Fruit fly (Drosophila melanogaster) whole organism, embryonic: ENCODE results near the gene CG42633.

ENCODE experiments used
- Aef1 ChIP-seq: fragments of 200-800 bp; sonication (Bioruptor generic); IDR thresholded peaks from 3 replicates; pipeline ENCODE4 v1.3.6; 2022; ENCODE audit warnings: missing biosample characterization, missing genetic modification characterization
- Awh ChIP-seq: fragments of 200-800 bp; sonication (Bioruptor generic); IDR thresholded peaks from 2 replicates; pipeline ENCODE4, ENCODE4 v1.3.6; 2022; ENCODE audit warnings: missing biosample characterization, missing genetic modification characterization
- C15 ChIP-seq: fragments of 200-800 bp; sonication (Bioruptor generic); IDR thresholded peaks from 3 replicates; pipeline ENCODE4 v1.3.6; 2022; ENCODE audit warnings: missing biosample characterization, missing genetic modification characterization
- CG10565 ChIP-seq: fragments of 200-800 bp; sonication (Bioruptor generic); optimal IDR thresholded peaks from 3 replicates; lab custom pipeline; 2016; ENCODE audit warnings: missing biosample characterization, mild to moderate bottlenecking, missing genetic modification characterization
- CG10654 ChIP-seq: fragments of 200-800 bp; sonication (Bioruptor generic); optimal IDR thresholded peaks from 2 replicates; lab custom pipeline; 2016; ENCODE audit warnings: missing biosample characterization, missing genetic modification characterization
- CG11504 ChIP-seq: fragments of 200-800 bp; sonication (Bioruptor generic); optimal IDR thresholded peaks from 3 replicates; lab custom pipeline; 2019; ENCODE audit warnings: missing biosample characterization, mild to moderate bottlenecking, missing genetic modification characterization, moderate library complexity
- CG1647 ChIP-seq: fragments of 200-800 bp; sonication (Bioruptor generic); optimal IDR thresholded peaks from 3 replicates; lab custom pipeline; 2016; ENCODE audit warnings: missing biosample characterization, missing genetic modification characterization
- CG16813 ChIP-seq: fragments of 200-800 bp; sonication (Bioruptor generic); IDR thresholded peaks from 3 replicates; pipeline ENCODE4 v1.3.6; 2022; ENCODE audit warnings: missing biosample characterization, missing genetic modification characterization; ENCODE audit not compliant: partially characterized antibody
- CG17361 ChIP-seq: fragments of 200-800 bp; sonication (Bioruptor generic); IDR thresholded peaks from 3 replicates; pipeline ENCODE4 v1.3.6; 2022; ENCODE audit warnings: missing biosample characterization, missing genetic modification characterization
- CG17829 ChIP-seq: fragments of 200-800 bp; optimal IDR thresholded peaks from 2 replicates; lab custom pipeline; 2019; ENCODE audit warnings: missing biosample characterization, mild to moderate bottlenecking, missing genetic modification characterization, moderate library complexity
- CG2875 ChIP-seq: fragments of 200-800 bp; sonication (Bioruptor generic); optimal IDR thresholded peaks from 2 replicates; lab custom pipeline; 2017; ENCODE audit warnings: missing biosample characterization, mild to moderate bottlenecking, missing genetic modification characterization, missing genetic modification reagents
- CG2889 ChIP-seq: fragments of 200-800 bp; sonication (Bioruptor generic); IDR thresholded peaks from 3 replicates; pipeline ENCODE4 v1.3.6; 2022; ENCODE audit warnings: missing biosample characterization, missing genetic modification characterization
- CG30403 ChIP-seq: fragments of 200-800 bp; sonication (Bioruptor generic); optimal IDR thresholded peaks from 3 replicates; lab custom pipeline; 2016; ENCODE audit warnings: missing biosample characterization, missing genetic modification characterization
- CG3163 ChIP-seq: fragments of 200-800 bp; sonication (Bioruptor generic); optimal IDR thresholded peaks from 3 replicates; lab custom pipeline; 2016; ENCODE audit warnings: missing biosample characterization, missing genetic modification characterization
- CG3281 ChIP-seq: fragments of 200-800 bp; sonication (Bioruptor generic); optimal IDR thresholded peaks from 3 replicates; lab custom pipeline; 2017; ENCODE audit warnings: missing biosample characterization, mild to moderate bottlenecking, missing genetic modification characterization
- CG34224 ChIP-seq: fragments of 200-800 bp; sonication (Bioruptor generic); IDR thresholded peaks from 3 replicates; pipeline ENCODE4 v1.3.6; 2022; ENCODE audit warnings: missing biosample characterization, missing genetic modification characterization; ENCODE audit not compliant: partially characterized antibody
- CG42726 ChIP-seq: fragments of 200-800 bp; sonication (Bioruptor generic); IDR thresholded peaks from 2 replicates; pipeline ENCODE4 v1.3.6; 2022; ENCODE audit warnings: missing biosample characterization, missing genetic modification characterization; ENCODE audit not compliant: partially characterized antibody
- CG4617 ChIP-seq: fragments of 200-800 bp; sonication (Bioruptor generic); optimal IDR thresholded peaks from 3 replicates; lab custom pipeline; 2016; ENCODE audit warnings: missing biosample characterization, missing genetic modification characterization, borderline replicate concordance
- CG5180 ChIP-seq: fragments of 200-800 bp; sonication (Bioruptor generic); optimal IDR thresholded peaks from 3 replicates; lab custom pipeline; 2017; ENCODE audit warnings: missing biosample characterization, missing genetic modification characterization, mild to moderate bottlenecking, moderate library complexity, missing genetic modification reagents
- CG6272 ChIP-seq: fragments of 200-800 bp; sonication (Bioruptor generic); IDR thresholded peaks from 2 replicates; pipeline ENCODE4 v1.3.6; 2022; ENCODE audit warnings: missing biosample characterization, missing genetic modification characterization
- CG6765 ChIP-seq: fragments of 200-800 bp; sonication (Bioruptor generic); optimal IDR thresholded peaks from 3 replicates; lab custom pipeline; 2017; ENCODE audit warnings: missing biosample characterization, mild to moderate bottlenecking, missing genetic modification characterization
- CG8478 ChIP-seq: fragments of >200 bp; optimal IDR thresholded peaks from 2 replicates; lab custom pipeline; 2018
- CG8944 ChIP-seq: fragments of 200-800 bp; sonication (Bioruptor generic); optimal IDR thresholded peaks from 3 replicates; lab custom pipeline; 2016; ENCODE audit warnings: missing biosample characterization, missing genetic modification characterization
- CG9876 ChIP-seq: fragments of 200-800 bp; sonication (Bioruptor generic); optimal IDR thresholded peaks from 2 replicates; lab custom pipeline; 2016; ENCODE audit warnings: missing biosample characterization, missing genetic modification characterization
- CHES-1-like ChIP-seq: fragments of 200-800 bp; sonication (Bioruptor generic); optimal IDR thresholded peaks from 2 replicates; lab custom pipeline; 2016; ENCODE audit warnings: missing biosample characterization, missing genetic modification characterization
- Dbx ChIP-seq: fragments of 200-800 bp; sonication (Bioruptor generic); IDR thresholded peaks from 3 replicates; pipeline ENCODE4 v1.3.6; 2022; ENCODE audit warnings: missing biosample characterization, missing genetic modification characterization
- Dip2 ChIP-seq: fragments of 200-800 bp; sonication (Bioruptor generic); IDR thresholded peaks from 2 replicates; pipeline ENCODE4 v1.3.6; 2022; ENCODE audit warnings: missing biosample characterization, missing genetic modification characterization
- Doc2 ChIP-seq: fragments of 200-800 bp; sonication (Bioruptor generic); IDR thresholded peaks from 2 replicates; pipeline ENCODE4 v1.3.6; 2022; ENCODE audit warnings: missing biosample characterization, missing genetic modification characterization
- Dref ChIP-seq: fragments of 200-800 bp; sonication (Bioruptor generic); IDR thresholded peaks from 2 replicates; pipeline ENCODE4 v1.3.6; 2022; ENCODE audit warnings: missing biosample characterization, missing genetic modification characterization
- HmgZ ChIP-seq: fragments of 200-800 bp; sonication (Bioruptor generic); optimal IDR thresholded peaks from 2 replicates; lab custom pipeline; 2018; ENCODE audit warnings: missing biosample characterization, mild to moderate bottlenecking, missing genetic modification characterization
- Hsf ChIP-seq: fragments of 200-800 bp; sonication (Bioruptor generic); optimal IDR thresholded peaks from 3 replicates; lab custom pipeline; 2016; ENCODE audit warnings: missing biosample characterization, missing genetic modification characterization
- Jarid2 ChIP-seq: fragments of 200-800 bp; sonication (Bioruptor generic); optimal IDR thresholded peaks from 3 replicates; lab custom pipeline; 2017; ENCODE audit warnings: mild to moderate bottlenecking, missing biosample characterization, missing genetic modification reagents, missing genetic modification characterization
- Kr ChIP-seq: fragments of 200-800 bp; sonication (Bioruptor generic); optimal IDR thresholded peaks from 2 replicates; lab custom pipeline; 2017; ENCODE audit warnings: missing biosample characterization, mild to moderate bottlenecking, missing genetic modification characterization
- Meics ChIP-seq: fragments of 200-800 bp; sonication (Bioruptor generic); optimal IDR thresholded peaks from 2 replicates; lab custom pipeline; 2017; ENCODE audit warnings: missing biosample characterization, mild to moderate bottlenecking, missing genetic modification characterization
- Optix ChIP-seq: fragments of 200-800 bp; sonication (Bioruptor generic); IDR thresholded peaks from 3 replicates; pipeline ENCODE4 v1.3.6; 2022; ENCODE audit warnings: missing biosample characterization, missing genetic modification characterization
- ash1 ChIP-seq: fragments of 200-800 bp; sonication (Bioruptor generic); optimal IDR thresholded peaks from 2 replicates; lab custom pipeline; 2018; ENCODE audit warnings: missing biosample characterization, mild to moderate bottlenecking, missing genetic modification characterization
- bbx ChIP-seq: fragments of 200-800 bp; sonication (Bioruptor generic); IDR thresholded peaks from 2 replicates; pipeline ENCODE4 v1.3.6; 2022; ENCODE audit warnings: missing biosample characterization, missing genetic modification characterization; ENCODE audit not compliant: partially characterized antibody
- bsh ChIP-seq, 2 experiments: fragments of 200-800 bp; sonication (Bioruptor generic); optimal IDR thresholded peaks; 2 replicates each; lab custom pipeline; 2017 to 2018; ENCODE audit warnings: mild to moderate bottlenecking in 2 of 2, missing biosample characterization in 2 of 2, missing genetic modification characterization in 2 of 2, moderate library complexity in 1 of 2
- dati ChIP-seq: fragments of 200-800 bp; sonication (Bioruptor generic); IDR thresholded peaks from 2 replicates; pipeline ENCODE4 v1.3.6; 2022; ENCODE audit warnings: missing biosample characterization, missing genetic modification characterization
- gt ChIP-seq: fragments of 200-800 bp; sonication (Bioruptor generic); IDR thresholded peaks from 2 replicates; pipeline ENCODE4 v1.3.6; 2022; ENCODE audit warnings: missing biosample characterization, missing genetic modification characterization
- hkb ChIP-seq, 2 experiments: fragments of 200-800 bp in 1 of 2; fragments of >200 bp in 1 of 2; sonication (Bioruptor generic) in 1 of 2; IDR thresholded peaks in 1 of 2; optimal IDR thresholded peaks in 1 of 2; 2 replicates each; pipeline versions ENCODE4 v1.3.6 to Lab custom; 2017 to 2022; ENCODE audit warnings: missing biosample characterization in 1 of 2, missing genetic modification characterization in 1 of 2
- kah ChIP-seq: fragments of 200-800 bp; sonication (Bioruptor generic); optimal IDR thresholded peaks from 2 replicates; lab custom pipeline; 2018; ENCODE audit warnings: missing biosample characterization, mild to moderate bottlenecking, missing genetic modification characterization
- kay ChIP-seq: fragments of 200-800 bp; sonication (Bioruptor generic); optimal IDR thresholded peaks from 2 replicates; lab custom pipeline; 2016; ENCODE audit warnings: missing biosample characterization, missing genetic modification characterization
- maf-S ChIP-seq: fragments of 200-800 bp; sonication (Bioruptor generic); optimal IDR thresholded peaks from 2 replicates; lab custom pipeline; 2016; ENCODE audit warnings: missing biosample characterization, missing genetic modification characterization
- nau ChIP-seq: fragments of 200-800 bp; sonication (Bioruptor generic); optimal IDR thresholded peaks from 3 replicates; lab custom pipeline; 2017; ENCODE audit warnings: missing biosample characterization, mild to moderate bottlenecking, missing genetic modification characterization, missing genetic modification reagents
- oc ChIP-seq: fragments of 200-800 bp; sonication (Bioruptor generic); optimal IDR thresholded peaks from 2 replicates; lab custom pipeline; 2018; ENCODE audit warnings: missing biosample characterization, mild to moderate bottlenecking, missing genetic modification characterization, moderate library complexity
- pho ChIP-seq: fragments of 200-800 bp; sonication (Bioruptor generic); optimal IDR thresholded peaks from 2 replicates; lab custom pipeline; 2016; ENCODE audit warnings: missing biosample characterization, missing genetic modification characterization
- phol ChIP-seq: fragments of 200-800 bp; sonication (Bioruptor generic); optimal IDR thresholded peaks from 3 replicates; lab custom pipeline; 2018; ENCODE audit warnings: missing biosample characterization, mild to moderate bottlenecking, missing genetic modification characterization, moderate library complexity
- pros ChIP-seq: fragments of 200-800 bp; sonication (Bioruptor generic); optimal IDR thresholded peaks from 3 replicates; lab custom pipeline; 2019; ENCODE audit warnings: missing biosample characterization, mild to moderate bottlenecking, missing genetic modification characterization, moderate library complexity
- pum ChIP-seq: fragments of 200-800 bp; sonication (Bioruptor generic); optimal IDR thresholded peaks from 2 replicates; lab custom pipeline; 2016; ENCODE audit warnings: missing biosample characterization, missing genetic modification characterization
- sim ChIP-seq: fragments of 200-800 bp; sonication (Bioruptor generic); IDR thresholded peaks from 2 replicates; pipeline ENCODE4 v1.3.6; 2022; ENCODE audit warnings: missing biosample characterization, missing genetic modification characterization

The CG42633 gene

dm6 chr3R:10784058-10784499, 2.0 kb upstream of the CG42633 start, which contains the start of the genes mRpL37 and Rbp1 (continued):
- TF ChIP-seq CG34224 (peak; percentile 79), Doc2 (GFP tag; lab: Robert Waterston, UW) (no peak), Awh (no peak), CG6765 (GFP tag; lab: Kevin White, UChicago) (peak; percentile 29), oc (tag; lab: Kevin White, UChicago) (no peak), C15 (0 out of 3 replicates have a peak, but pooled peaks have one; percentile 48), CG8944 (GFP tag; lab: Kevin White, UChicago) (peak; percentile 34), CHES-1-like (GFP tag; lab: Kevin White, UChicago) (peak; percentile 42), CG16813 (GFP tag; lab: Robert Waterston, UW) (peak; percentile 91), hkb (optimal IDR thresholded peaks at IDR 0.05; lab: Kevin White, UChicago) (peak; percentile 13), hkb (GFP tag; IDR thresholded peaks at IDR 0.05; lab: Robert Waterston, UW) (no peak), CG2889 (GFP tag; lab: Robert Waterston, UW) (no peak), Kr (no peak), pho (GFP tag; lab: Kevin White, UChicago) (peak; percentile 40), pros (no peak), CG30403 (GFP tag; lab: Kevin White, UChicago) (peak; percentile 91), CG10654 (peak; percentile 65), CG10565 (no peak), CG17829 (tag; lab: Kevin White, UChicago) (peak; percentile 89), CG3281 (GFP tag; lab: Kevin White, UChicago) (peak; percentile 57), CG2875 (GFP tag; lab: Kevin White, UChicago) (no peak), CG42726 (GFP tag; lab: Robert Waterston, UW) (no peak), CG6272 (peak; percentile 87), kah (GFP tag; lab: Kevin White, UChicago) (no peak), CG11504 (tag; lab: Kevin White, UChicago) (peak; percentile 81), CG1647 (GFP tag; lab: Kevin White, UChicago) (peak; percentile 33), nau (no peak), CG17361 (GFP tag; lab: Robert Waterston, UW) (peak; percentile 91), bsh (GFP tag; optimal IDR thresholded peaks at IDR 0.05; lab: Kevin White, UChicago) (peak in 1 of 2 experiments; percentile 68), HmgZ (tag; lab: Kevin White, UChicago) (peak; percentile 72), sim (GFP tag; lab: Robert Waterston, UW) (no peak), Dbx (peak; percentile 78), pum (GFP tag; lab: Kevin White, UChicago) (peak; percentile 71), Aef1 (GFP tag; lab: Robert Waterston, UW) (peak; percentile 88), CG9876 (GFP tag; lab: Kevin White, UChicago) (no peak), CG4617 (peak; percentile 84), phol (peak; percentile 89), dati (no peak), gt (GFP tag; lab: Robert Waterston, UW) (peak; percentile 11; the same call in 1 of the 2 replicates), CG3163 (no peak), ash1 (GFP tag; lab: Kevin White, UChicago) (no peak), maf-S (GFP tag; lab: Kevin White, UChicago) (peak; percentile 12), CG8478 (lab: Kevin White, UChicago) (no peak), Meics (GFP tag; lab: Kevin White, UChicago) (peak; percentile 65), bbx (GFP tag; lab: Robert Waterston, UW) (peak; percentile 56), Hsf (GFP tag; lab: Kevin White, UChicago) (peak; percentile 80), Dref (peak; percentile 46), kay (peak; percentile 40), CG5180 (no peak), Dip2 (GFP tag; lab: Robert Waterston, UW) (no peak), Jarid2 (GFP tag; lab: Kevin White, UChicago) (no peak), Optix (no peak)
